Worm (Caenorhabditis elegans): ENCODE data around the gene jmjd-2.

The jmjd-2 gene

DNA sequence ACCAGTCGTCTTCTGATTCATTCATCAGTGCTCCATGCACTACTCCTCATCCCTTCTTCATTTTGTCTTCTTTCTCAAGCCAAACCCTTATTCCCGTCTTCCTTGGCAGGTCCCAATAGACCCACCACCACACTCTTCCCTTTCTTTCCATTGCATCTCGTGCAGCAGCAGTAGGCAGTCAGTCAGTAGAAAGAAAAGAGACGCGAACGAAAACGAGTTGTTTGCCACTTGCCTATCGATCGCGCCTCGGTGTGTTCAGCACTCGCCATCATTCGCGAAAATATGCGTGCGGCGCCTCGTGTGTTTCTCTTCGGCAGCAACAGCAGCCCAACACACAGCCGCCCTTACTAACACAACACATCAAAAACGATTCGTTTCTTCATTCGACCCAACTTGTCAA, 6.1 kb upstream of the jmjd-2 start (continued):
- no peak for TF ChIP-seq spr-1 (tag; optimal IDR thresholded peaks at IDR 0.05)
- no peak for TF ChIP-seq egl-27 (tag; optimal IDR thresholded peaks at IDR 0.05)
- TF ChIP-seq R02D3.7 (tag; optimal IDR thresholded peaks at IDR 0.05): no peak
- no peak for TF ChIP-seq nhr-41 (GFP tag; IDR thresholded peaks at IDR 0.05)
- TF ChIP-seq madf-5 (GFP tag; IDR thresholded peaks at IDR 0.05): no peak
- TF ChIP-seq mep-1 (tag; optimal IDR thresholded peaks at IDR 0.05): peak; percentile 74
- no peak for TF ChIP-seq egl-43 (GFP tag; IDR thresholded peaks at IDR 0.05)
- TF ChIP-seq mdt-29 (GFP tag; IDR thresholded peaks at IDR 0.05): no peak
- TF ChIP-seq T26A8.4 (GFP tag; IDR thresholded peaks at IDR 0.05): no peak
- peak; percentile 5; the same call in 1 of the 2 replicates for TF ChIP-seq set-16 (GFP tag; IDR thresholded peaks at IDR 0.05)
- no peak for TF ChIP-seq Y105C5A.15 (GFP tag; IDR thresholded peaks at IDR 0.05)
- TF ChIP-seq unc-130 (GFP tag; optimal IDR thresholded peaks at IDR 0.05): no peak

DNA sequence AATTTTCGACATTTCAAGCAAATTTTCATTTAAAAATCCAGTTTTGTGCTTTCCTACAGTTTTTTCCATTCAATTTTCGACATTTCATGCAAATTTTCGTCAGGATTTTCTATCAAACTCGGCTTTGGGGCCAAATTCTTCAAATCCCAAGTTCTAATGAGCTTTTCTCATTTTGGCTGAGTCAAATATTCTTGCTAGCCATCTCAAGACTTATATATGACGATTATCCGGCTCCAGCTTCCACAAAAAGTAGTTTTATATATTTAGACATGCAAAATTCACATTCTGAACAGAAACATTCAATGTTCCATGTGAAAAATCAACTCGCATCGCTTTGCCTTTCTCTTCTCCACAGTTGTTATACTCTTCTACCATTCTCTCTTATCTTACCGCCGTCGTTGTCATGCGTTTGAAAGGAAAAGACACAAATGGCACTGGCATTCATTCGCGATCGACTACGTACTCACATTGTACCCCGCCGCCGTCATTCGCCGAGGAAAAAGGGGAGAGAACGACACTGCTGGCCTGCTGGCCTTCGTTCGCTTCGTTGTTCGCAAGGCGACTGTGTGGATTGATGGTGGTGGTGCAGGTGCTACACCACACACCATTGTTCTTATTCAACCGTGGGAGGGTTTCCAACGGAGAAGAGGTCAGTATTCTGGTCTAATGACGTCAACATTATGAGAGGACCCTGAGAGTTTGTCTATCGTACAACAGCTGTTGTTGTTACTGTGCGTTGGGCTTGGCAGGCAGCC, 4.5 kb upstream of the jmjd-2 start:
- TF ChIP-seq ztf-7 (tag; optimal IDR thresholded peaks at IDR 0.05) (no peak), F26F4.8 (GFP tag; conservative IDR thresholded peaks at IDR 0.05) (no peak), mdl-1 (tag; optimal IDR thresholded peaks at IDR 0.05) (peak in 1 of 2 experiments; percentile 17), daf-12 (tag; optimal IDR thresholded peaks at IDR 0.05) (no peak), fkh-10 (GFP tag; optimal IDR thresholded peaks at IDR 0.05) (no peak), lin-38 (GFP tag; IDR thresholded peaks at IDR 0.05) (peak; percentile 22; the same call in 1 of the 2 replicates), hlh-30 (tag; optimal IDR thresholded peaks at IDR 0.05; ENCODE audit: insufficient read depth) (peak; percentile 82), dmd-6 (GFP tag; IDR thresholded peaks at IDR 0.05) (peak; percentile 62), rbr-2 (tag; optimal IDR thresholded peaks at IDR 0.05) (peak; percentile 18), mes-2 (tag; optimal IDR thresholded peaks at IDR 0.05; ENCODE audit: poor library complexity, severe bottlenecking) (peak; percentile 36), nhr-25 (tag; optimal IDR thresholded peaks at IDR 0.05; ENCODE audit: borderline replicate concordance, insufficient read depth) (no peak), daf-19 (GFP tag; conservative IDR thresholded peaks at IDR 0.05) (no peak), dpl-1 (GFP tag; optimal IDR thresholded peaks at IDR 0.05) (peak; percentile 52), egl-43 (GFP tag; IDR thresholded peaks at IDR 0.05) (peak; percentile 23; the same call in 1 of the 2 replicates), F37D6.2 (tag; optimal IDR thresholded peaks at IDR 0.05) (no peak), tag-97 (GFP tag; IDR thresholded peaks at IDR 0.05) (no peak), lim-7 (GFP tag; IDR thresholded peaks at IDR 0.05) (no peak), ctbp-1 (GFP tag; IDR thresholded peaks at IDR 0.05) (no peak), unc-39 (tag; optimal IDR thresholded peaks at IDR 0.05) (no peak), nhr-6 (tag; optimal IDR thresholded peaks at IDR 0.05) (no peak), hlh-11 (tag; optimal IDR thresholded peaks at IDR 0.05) (peak; percentile 81), lin-39 (tag; optimal IDR thresholded peaks at IDR 0.05) (no peak), D1046.2 (GFP tag; IDR thresholded peaks at IDR 0.05) (no peak), nhr-48 (tag; optimal IDR thresholded peaks at IDR 0.05) (peak; percentile 79), nhr-42 (GFP tag; IDR thresholded peaks at IDR 0.05) (peak; percentile 63; the same call in 1 of the 2 replicates), sdz-12 (GFP tag; optimal IDR thresholded peaks at IDR 0.05) (no peak), zag-1 (tag; optimal IDR thresholded peaks at IDR 0.05) (no peak), hmg-1.1 (GFP tag; IDR thresholded peaks at IDR 0.05) (peak; percentile 61; the same call in 1 of the 2 replicates), daf-16 (GFP tag; optimal IDR thresholded peaks at IDR 0.05) (no peak), daf-16 (tag; optimal IDR thresholded peaks at IDR 0.05) (peak; percentile 15), dve-1 (tag; optimal IDR thresholded peaks at IDR 0.05; ENCODE audit: insufficient read depth) (peak; percentile 73), aly-2 (tag; optimal IDR thresholded peaks at IDR 0.05) (no peak), ama-1 (optimal IDR thresholded peaks at IDR 0.05) (no peak), jun-1 (tag; optimal IDR thresholded peaks at IDR 0.05) (no peak), T26A8.4 (GFP tag; IDR thresholded peaks at IDR 0.05) (no peak), fos-1 (tag; optimal IDR thresholded peaks at IDR 0.05) (no peak), ceh-82 (tag; optimal IDR thresholded peaks at IDR 0.05) (no peak), zfp-3 (GFP tag; conservative IDR thresholded peaks at IDR 0.05) (no peak), pha-4 (GFP tag; IDR thresholded peaks at IDR 0.05) (no peak), pha-4 (tag; optimal IDR thresholded peaks at IDR 0.05) (no peak)
